Worm (Caenorhabditis elegans) whole organism, young adult: ENCODE results near the gene oops-1.

Experiments used
- C06A6.2 ChIP-seq: fragments of 200-800 bp; sonication (Bioruptor generic); conservative IDR thresholded peaks from 2 replicates; pipeline ENCODE4 v1.3.6; 2022; ENCODE audit warnings: missing genetic modification characterization, missing compliant biosample characterization
- F22D6.2 ChIP-seq: sonication (generic microtip); optimal IDR thresholded peaks from 2 replicates; lab custom pipeline; 2016; ENCODE audit warnings: mild to moderate bottlenecking, missing genetic modification characterization, missing compliant biosample characterization
- F23B12.7 ChIP-seq: sonication (generic microtip); optimal IDR thresholded peaks from 2 replicates; lab custom pipeline; 2017; ENCODE audit warnings: missing genetic modification characterization, mild to moderate bottlenecking, missing compliant biosample characterization, antibody characterized with exemption, moderate library complexity; ENCODE audit not compliant: insufficient read depth
- F33H1.4 ChIP-seq: fragments of 200-800 bp; sonication (Bioruptor generic); IDR thresholded peaks from 2 replicates; pipeline ENCODE4 v1.3.6; 2022; ENCODE audit warnings: missing genetic modification reagents, missing genetic modification characterization, missing compliant biosample characterization
- F49E8.2 ChIP-seq: sonication (generic microtip); optimal IDR thresholded peaks from 3 replicates; lab custom pipeline; 2017; ENCODE audit warnings: missing genetic modification characterization, mild to moderate bottlenecking, missing compliant biosample characterization, antibody characterized with exemption, moderate library complexity; ENCODE audit not compliant: insufficient read depth
- T26A5.8 ChIP-seq: sonication (generic microtip); optimal IDR thresholded peaks from 2 replicates; lab custom pipeline; 2016; ENCODE audit warnings: missing genetic modification characterization, missing compliant biosample characterization
- Y53F4B.3 ChIP-seq: fragments of 200-800 bp; sonication (Bioruptor generic); IDR thresholded peaks from 2 replicates; pipeline ENCODE4 v1.3.6; 2022; ENCODE audit warnings: missing genetic modification reagents, missing genetic modification characterization, missing compliant biosample characterization
- Y53G8AR.9 ChIP-seq: fragments of 200-800 bp; sonication (Bioruptor generic); conservative IDR thresholded peaks from 2 replicates; pipeline ENCODE4 v1.3.6; 2022; ENCODE audit warnings: missing genetic modification reagents, missing genetic modification characterization, missing compliant biosample characterization
- Y56A3A.18 ChIP-seq: fragments of 200-800 bp; sonication (Bioruptor generic); IDR thresholded peaks from 2 replicates; pipeline ENCODE4 v1.3.6; 2022; ENCODE audit warnings: missing genetic modification reagents, missing genetic modification characterization, missing compliant biosample characterization
- Y67H2A.10 ChIP-seq: fragments of 200-800 bp; sonication (Bioruptor generic); conservative IDR thresholded peaks from 2 replicates; pipeline ENCODE4 v1.3.6; 2022; ENCODE audit warnings: missing genetic modification reagents, missing genetic modification characterization, missing compliant biosample characterization
- ZK185.1 ChIP-seq: sonication (generic microtip); optimal IDR thresholded peaks from 2 replicates; lab custom pipeline; 2016; ENCODE audit warnings: mild to moderate bottlenecking, missing genetic modification characterization, missing compliant biosample characterization; ENCODE audit not compliant: poor library complexity, severe bottlenecking
- aptf-3 ChIP-seq: fragments of 200-800 bp; sonication (Bioruptor generic); IDR thresholded peaks from 2 replicates; pipeline ENCODE4 v1.3.6; 2022; ENCODE audit warnings: missing genetic modification characterization, missing compliant biosample characterization
- atf-7 ChIP-seq: sonication (generic microtip); optimal IDR thresholded peaks from 2 replicates; lab custom pipeline; 2017; ENCODE audit warnings: mild to moderate bottlenecking, missing genetic modification characterization, missing compliant biosample characterization
- attf-3 ChIP-seq: fragments of 200-800 bp; sonication (Bioruptor generic); conservative IDR thresholded peaks from 2 replicates; pipeline ENCODE4 v1.3.6; 2022; ENCODE audit warnings: missing genetic modification reagents, missing genetic modification characterization, missing compliant biosample characterization
- ccch-3 ChIP-seq: fragments of 200-800 bp; sonication (Bioruptor generic); optimal IDR thresholded peaks from 2 replicates; lab custom pipeline; 2018; ENCODE audit warnings: mild to moderate bottlenecking, missing genetic modification characterization, missing compliant biosample characterization
- ceh-91 ChIP-seq: fragments of 200-800 bp; sonication (Bioruptor generic); IDR thresholded peaks from 2 replicates; pipeline ENCODE4 v1.3.6; 2022; ENCODE audit warnings: missing genetic modification reagents, missing genetic modification characterization, missing compliant biosample characterization
- dpff-1 ChIP-seq: sonication (generic microtip); optimal IDR thresholded peaks from 2 replicates; lab custom pipeline; 2017; ENCODE audit warnings: mild to moderate bottlenecking, missing genetic modification characterization, missing compliant biosample characterization
- dpl-1 ChIP-seq: fragments of 150-350 bp; optimal IDR thresholded peaks from 2 replicates; lab custom pipeline; 2014; ENCODE audit warnings: missing biosample characterization, missing genetic modification reagents, missing genetic modification characterization
- efl-1 ChIP-seq: fragments of 150-350 bp; optimal IDR thresholded peaks from 2 replicates; lab custom pipeline; 2014; ENCODE audit warnings: missing biosample characterization, missing genetic modification reagents, missing genetic modification characterization
- egl-18 ChIP-seq: fragments of 200-800 bp; sonication (Bioruptor generic); IDR thresholded peaks from 2 replicates; pipeline ENCODE4 v1.3.6; 2022; ENCODE audit warnings: missing genetic modification reagents, missing genetic modification characterization, missing compliant biosample characterization
- ekl-4 ChIP-seq: fragments of 200-800 bp; sonication (Bioruptor generic); IDR thresholded peaks from 2 replicates; pipeline ENCODE4 v1.3.6; 2022; ENCODE audit warnings: missing genetic modification reagents, missing genetic modification characterization, missing compliant biosample characterization
- him-1 ChIP-seq: sonication (generic microtip); optimal IDR thresholded peaks from 2 replicates; lab custom pipeline; 2016; ENCODE audit warnings: missing genotype, missing genetic modification reagents, missing genetic modification characterization, missing compliant biosample characterization
- lin-35 ChIP-seq, 3 experiments: fragments of 150-350 bp in 2 of 3; sonication (generic microtip) in 1 of 3; optimal IDR thresholded peaks; 2 replicates each; lab custom pipeline; 2014 to 2018; ENCODE audit warnings: missing biosample characterization in 3 of 3, missing genetic modification characterization in 3 of 3, missing genetic modification reagents in 3 of 3
- lir-1 ChIP-seq: fragments of 200-800 bp; sonication (Bioruptor generic); conservative IDR thresholded peaks from 2 replicates; pipeline ENCODE4 v1.3.6; 2022; ENCODE audit warnings: missing genetic modification reagents, missing genetic modification characterization, missing compliant biosample characterization
- lsl-1 ChIP-seq: fragments of 200-800 bp; sonication (Bioruptor generic); optimal IDR thresholded peaks from 2 replicates; lab custom pipeline; 2018; ENCODE audit warnings: mild to moderate bottlenecking, missing genetic modification characterization, moderate library complexity, missing compliant biosample characterization
- madf-6 ChIP-seq: fragments of 200-800 bp; sonication (Bioruptor generic); IDR thresholded peaks from 2 replicates; pipeline ENCODE4 v1.3.6; 2022; ENCODE audit warnings: missing genetic modification reagents, missing genetic modification characterization, missing compliant biosample characterization
- madf-8 ChIP-seq: fragments of 200-800 bp; sonication (Bioruptor generic); conservative IDR thresholded peaks from 2 replicates; pipeline ENCODE4 v1.3.6; 2022; ENCODE audit warnings: missing genetic modification reagents, missing genetic modification characterization, missing compliant biosample characterization
- pbrm-1 ChIP-seq: fragments of 200-800 bp; sonication (Bioruptor generic); IDR thresholded peaks from 2 replicates; pipeline ENCODE4 v1.3.6; 2022; ENCODE audit warnings: missing genetic modification reagents, missing genetic modification characterization, missing compliant biosample characterization
- sdz-38 ChIP-seq: sonication (generic microtip); optimal IDR thresholded peaks from 2 replicates; lab custom pipeline; 2016; ENCODE audit warnings: missing genotype, missing genetic modification characterization, missing compliant biosample characterization
- sea-2 ChIP-seq: fragments of 200-800 bp; sonication (Bioruptor generic); IDR thresholded peaks from 2 replicates; pipeline ENCODE4 v1.3.6; 2022; ENCODE audit warnings: missing genetic modification characterization, missing compliant biosample characterization
- snpc-4 ChIP-seq, 5 experiments: fragments of 150-350 bp in 1 of 5; sonication (generic microtip) in 4 of 5; optimal IDR thresholded peaks; 2 replicates each; lab custom pipeline; 2014 to 2018; ENCODE audit warnings: missing genetic modification characterization in 5 of 5, missing biosample characterization in 3 of 5, antibody characterized with exemption in 2 of 5, mild to moderate bottlenecking in 2 of 5, missing compliant biosample characterization in 2 of 5, missing genotype in 2 of 5, moderate library complexity in 2 of 5, missing genetic modification reagents in 1 of 5
- somi-1 ChIP-seq: fragments of 200-800 bp; sonication (Bioruptor generic); optimal IDR thresholded peaks from 2 replicates; lab custom pipeline; 2018; ENCODE audit warnings: mild to moderate bottlenecking, missing genetic modification characterization, missing compliant biosample characterization
- tbp1 ChIP-seq: fragments of 200-800 bp; sonication (Bioruptor generic); optimal IDR thresholded peaks from 2 replicates; lab custom pipeline; 2018; ENCODE audit warnings: mild to moderate bottlenecking, missing genetic modification characterization, missing compliant biosample characterization
- tbx-9 ChIP-seq: sonication (generic microtip); optimal IDR thresholded peaks from 2 replicates; lab custom pipeline; 2016; ENCODE audit warnings: borderline replicate concordance, missing genetic modification characterization, inconsistent platforms, missing compliant biosample characterization
- tlf-1 ChIP-seq: fragments of 200-800 bp; sonication (Bioruptor generic); optimal IDR thresholded peaks from 2 replicates; lab custom pipeline; 2018; ENCODE audit warnings: mild to moderate bottlenecking, missing genetic modification characterization, missing compliant biosample characterization
- zim-3 ChIP-seq: sonication (generic microtip); optimal IDR thresholded peaks from 2 replicates; lab custom pipeline; 2017; ENCODE audit warnings: mild to moderate bottlenecking, missing genetic modification characterization, moderate library complexity, missing compliant biosample characterization
- ztf-6 ChIP-seq: fragments of 200-800 bp; sonication (Bioruptor generic); IDR thresholded peaks from 2 replicates; pipeline ENCODE4 v1.3.6; 2022; ENCODE audit warnings: missing genetic modification reagents, missing genetic modification characterization, missing compliant biosample characterization

Gene oops-1

ce11 chrIV:5814092-5814650 is at the start of gene oops-1:
Gene oops-1, minus strand, starts transcription at chrIV:5814142.
- TF ChIP-seq pbrm-1 (GFP tag; lab: Robert Waterston, UW) = no peak
- TF ChIP-seq F22D6.2 = no peak
- TF ChIP-seq somi-1 (GFP tag; lab: Kevin White, UChicago) = no peak
- TF ChIP-seq ceh-91 = 0 out of 2 replicates have a peak, but pooled peaks have one; percentile 23
- no peak for TF ChIP-seq ZK185.1
- TF ChIP-seq madf-8 (GFP tag; lab: Robert Waterston, UW) = peak; percentile 20; the same call in 1 of the 2 replicates
- TF ChIP-seq Y56A3A.18 = no peak
- TF ChIP-seq Y53G8AR.9 (GFP tag; lab: Robert Waterston, UW) = no peak
- TF ChIP-seq T26A5.8 (tag; lab: Kevin White, UChicago) = no peak
- no peak for TF ChIP-seq dpl-1 (GFP tag; lab: Kevin White, UChicago)
- TF ChIP-seq efl-1 (GFP tag; lab: Kevin White, UChicago) = peak; percentile 57
- TF ChIP-seq madf-6 (GFP tag; lab: Robert Waterston, UW) = no peak; the same call in 1 of the 2 replicates
- TF ChIP-seq F49E8.2 = no peak
- TF ChIP-seq tbp1 (GFP tag; lab: Kevin White, UChicago) = peak; percentile 26
- TF ChIP-seq ccch-3 (GFP tag; lab: Kevin White, UChicago) = no peak
- peak; percentile 80 for TF ChIP-seq lsl-1 (GFP tag; lab: Kevin White, UChicago)
- TF ChIP-seq him-1 (tag; lab: Kevin White, UChicago) = no peak
- no peak for TF ChIP-seq Y53F4B.3 (GFP tag; lab: Robert Waterston, UW)
- no peak for TF ChIP-seq zim-3 (tag; lab: Kevin White, UChicago)
- no peak for TF ChIP-seq ztf-6
- no peak for TF ChIP-seq attf-3
- no peak for TF ChIP-seq egl-18 (GFP tag; lab: Robert Waterston, UW)
- TF ChIP-seq tbx-9 (tag; lab: Kevin White, UChicago) = no peak
- TF ChIP-seq Y67H2A.10 (GFP tag; lab: Robert Waterston, UW) = no peak
- TF ChIP-seq snpc-4 (GFP tag; optimal IDR thresholded peaks at IDR 0.05; lab: Kevin White, UChicago) = no peak
- peak in 3 of 4 experiments; percentile 83 to 85 (median 84) for TF ChIP-seq snpc-4 (tag; optimal IDR thresholded peaks at IDR 0.05; lab: Kevin White, UChicago)
- TF ChIP-seq F33H1.4 = no peak
- no peak for TF ChIP-seq lir-1 (GFP tag; lab: Robert Waterston, UW)
- TF ChIP-seq atf-7 (tag; lab: Kevin White, UChicago) = no peak

- TF ChIP-seq lin-35 (GFP tag; optimal IDR thresholded peaks at IDR 0.05; lab: Kevin White, UChicago) = no peak
- no peak for TF ChIP-seq ekl-4 (GFP tag; lab: Robert Waterston, UW)
- TF ChIP-seq Y53F4B.3 (GFP tag; lab: Robert Waterston, UW) = no peak
- TF ChIP-seq sea-2 (GFP tag; lab: Robert Waterston, UW) = no peak
- TF ChIP-seq tlf-1 (GFP tag; lab: Kevin White, UChicago) = no peak
- no peak for TF ChIP-seq dpff-1 (tag; lab: Kevin White, UChicago)
- TF ChIP-seq ztf-6 = no peak
- TF ChIP-seq aptf-3 (GFP tag; lab: Robert Waterston, UW) = no peak
- no peak for TF ChIP-seq dpl-1 (GFP tag; lab: Kevin White, UChicago)
- no peak for TF ChIP-seq sdz-38 (tag; lab: Kevin White, UChicago)
- TF ChIP-seq F23B12.7 = no peak
- no peak for TF ChIP-seq C06A6.2 (GFP tag; lab: Robert Waterston, UW)
Measured at ce11 chrIV:5860762-5861161, 46.8 kb upstream of the oops-1 start.
